Worm (Caenorhabditis elegans): ENCODE measurements around the gene nhr-132.

ce11 chrV:576070-576469 is 41.8 kb downstream of the nhr-132 start, which contains the start of gene K06H6.5:
- TF ChIP-seq aly-2 (tag; optimal IDR thresholded peaks at IDR 0.05) = no peak
- no peak for TF ChIP-seq unc-62 (GFP tag; optimal IDR thresholded peaks at IDR 0.05)
- no peak for TF ChIP-seq elt-2 (tag; optimal IDR thresholded peaks at IDR 0.05)
- no peak for TF ChIP-seq nhr-77 (tag; optimal IDR thresholded peaks at IDR 0.05)
- TF ChIP-seq nhr-76 (tag; optimal IDR thresholded peaks at IDR 0.05) = no peak

Measured in whole organism, L3 larva.